Fruit fly (Drosophila melanogaster) whole organism, embryonic: Measurements from ENCODE around the gene CG3651.

Experiments
- B-H1 ChIP-seq: fragments of 200-800 bp; sonication (Bioruptor generic); IDR thresholded peaks from 3 replicates; pipeline ENCODE4 v1.3.6; 2022; ENCODE audit warnings: missing biosample characterization, missing genetic modification characterization
- Bdp1 ChIP-seq: fragments of 200-800 bp; sonication (Bioruptor generic); optimal IDR thresholded peaks from 3 replicates; lab custom pipeline; 2016; ENCODE audit warnings: missing biosample characterization, missing genetic modification characterization
- CG10274 ChIP-seq: fragments of 200-800 bp; sonication (Bioruptor generic); optimal IDR thresholded peaks from 3 replicates; lab custom pipeline; 2017; ENCODE audit warnings: missing biosample characterization, mild to moderate bottlenecking, missing genetic modification characterization
- CG10321 ChIP-seq: fragments of 200-800 bp; sonication (Bioruptor generic); IDR thresholded peaks from 2 replicates; pipeline ENCODE4 v1.3.6; 2022; ENCODE audit warnings: missing biosample characterization, missing genetic modification characterization
- CG10979 ChIP-seq: fragments of 200-800 bp; sonication (Bioruptor generic); optimal IDR thresholded peaks from 2 replicates; lab custom pipeline; 2018; ENCODE audit warnings: missing biosample characterization, mild to moderate bottlenecking, missing genetic modification characterization, moderate library complexity
- CG11085 ChIP-seq: fragments of 200-800 bp; sonication (Bioruptor generic); IDR thresholded peaks from 2 replicates; pipeline ENCODE4 v1.3.6; 2022; ENCODE audit warnings: missing biosample characterization, missing genetic modification characterization
- CG11093 ChIP-seq: fragments of 200-800 bp; sonication (Bioruptor generic); IDR thresholded peaks from 3 replicates; pipeline ENCODE4 v1.3.6; 2022; ENCODE audit warnings: missing biosample characterization, missing genetic modification characterization
- CG11398 ChIP-seq: fragments of 200-800 bp; sonication (Bioruptor generic); optimal IDR thresholded peaks from 2 replicates; lab custom pipeline; 2016; ENCODE audit warnings: missing biosample characterization, missing genetic modification characterization
- CG12155 ChIP-seq: fragments of 200-800 bp; sonication (Bioruptor generic); optimal IDR thresholded peaks from 3 replicates; lab custom pipeline; 2016; ENCODE audit warnings: missing biosample characterization, missing genetic modification characterization
- CG13123 ChIP-seq: fragments of 200-800 bp; sonication (Bioruptor generic); optimal IDR thresholded peaks from 2 replicates; lab custom pipeline; 2016; ENCODE audit warnings: missing biosample characterization, missing genetic modification characterization
- CG14014 ChIP-seq: fragments of 200-800 bp; sonication (Bioruptor generic); IDR thresholded peaks from 2 replicates; pipeline ENCODE4 v1.3.6; 2022; ENCODE audit warnings: missing biosample characterization, missing genetic modification characterization
- CG14050 ChIP-seq: fragments of 200-800 bp; sonication (Bioruptor generic); IDR thresholded peaks from 3 replicates; pipeline ENCODE4 v1.3.6; 2022; ENCODE audit warnings: missing biosample characterization, missing genetic modification characterization
- CG14860 ChIP-seq: fragments of 200-800 bp; sonication (Bioruptor generic); IDR thresholded peaks from 3 replicates; pipeline ENCODE4 v1.3.6; 2022; ENCODE audit warnings: missing biosample characterization, missing genetic modification characterization; ENCODE audit not compliant: partially characterized antibody
- CG14965 ChIP-seq: fragments of 200-800 bp; sonication (Bioruptor generic); optimal IDR thresholded peaks from 2 replicates; lab custom pipeline; 2016; ENCODE audit warnings: missing biosample characterization, missing genetic modification characterization, borderline replicate concordance
- CG1647 ChIP-seq: fragments of 200-800 bp; sonication (Bioruptor generic); optimal IDR thresholded peaks from 3 replicates; lab custom pipeline; 2016; ENCODE audit warnings: missing biosample characterization, missing genetic modification characterization
- CG16815 ChIP-seq: fragments of 200-800 bp; sonication (Bioruptor generic); optimal IDR thresholded peaks from 3 replicates; lab custom pipeline; 2017; ENCODE audit warnings: missing biosample characterization, mild to moderate bottlenecking, missing genetic modification characterization
- CG17328 ChIP-seq: fragments of 200-800 bp; sonication (Bioruptor generic); IDR thresholded peaks from 2 replicates; pipeline ENCODE4 v1.3.6; 2022; ENCODE audit warnings: missing biosample characterization, missing genetic modification characterization
- CG17612 ChIP-seq: fragments of 200-800 bp; sonication (Bioruptor generic); IDR thresholded peaks from 2 replicates; pipeline ENCODE4 v1.3.6; 2022; ENCODE audit warnings: missing biosample characterization, missing genetic modification characterization
- CG2116 ChIP-seq: fragments of 200-800 bp; sonication (Bioruptor generic); optimal IDR thresholded peaks from 3 replicates; lab custom pipeline; 2018; ENCODE audit warnings: missing biosample characterization, mild to moderate bottlenecking, missing genetic modification characterization
- CG31365 ChIP-seq: fragments of 200-800 bp; sonication (Bioruptor generic); optimal IDR thresholded peaks from 2 replicates; lab custom pipeline; 2018; ENCODE audit warnings: missing biosample characterization, mild to moderate bottlenecking, missing genetic modification characterization
- CG31441 ChIP-seq: fragments of 200-800 bp; sonication (Bioruptor generic); IDR thresholded peaks from 2 replicates; pipeline ENCODE4 v1.3.6; 2022; ENCODE audit warnings: missing biosample characterization, missing genetic modification characterization
- CG5953 ChIP-seq: fragments of 200-800 bp; sonication (Bioruptor generic); IDR thresholded peaks from 2 replicates; pipeline ENCODE4 v1.3.6; 2022; ENCODE audit warnings: missing biosample characterization, missing genetic modification characterization
- CG6175 ChIP-seq: fragments of 200-800 bp; sonication (Bioruptor generic); IDR thresholded peaks from 3 replicates; pipeline ENCODE4 v1.3.6; 2022; ENCODE audit warnings: missing biosample characterization, missing genetic modification characterization
- CG8089 ChIP-seq: fragments of 200-800 bp; sonication (Bioruptor generic); optimal IDR thresholded peaks from 3 replicates; lab custom pipeline; 2016; ENCODE audit warnings: missing biosample characterization, missing genetic modification characterization
- CG9876 ChIP-seq: fragments of 200-800 bp; sonication (Bioruptor generic); optimal IDR thresholded peaks from 2 replicates; lab custom pipeline; 2016; ENCODE audit warnings: missing biosample characterization, missing genetic modification characterization
- Fer1 ChIP-seq: fragments of 200-800 bp; sonication (Bioruptor generic); optimal IDR thresholded peaks from 2 replicates; lab custom pipeline; 2017; ENCODE audit warnings: missing biosample characterization, mild to moderate bottlenecking, missing genetic modification characterization
- Hey ChIP-seq: fragments of 200-800 bp; sonication (Bioruptor generic); optimal IDR thresholded peaks from 3 replicates; lab custom pipeline; 2018; ENCODE audit warnings: missing biosample characterization, mild to moderate bottlenecking, missing genetic modification characterization
- Hr39 ChIP-seq: fragments of >200 bp; optimal IDR thresholded peaks from 2 replicates; lab custom pipeline; 2017
- Med ChIP-seq: fragments of 200-800 bp; sonication (Bioruptor generic); peaks from one replicate; lab custom pipeline; 2016; ENCODE audit warnings: missing biosample characterization, missing genetic modification characterization, mild to moderate bottlenecking, inconsistent platforms, moderate library complexity
- NC2α ChIP-seq: fragments of 200-800 bp; sonication (Bioruptor generic); optimal IDR thresholded peaks from 2 replicates; lab custom pipeline; 2016; ENCODE audit warnings: missing biosample characterization, missing genetic modification characterization
- NC2β ChIP-seq: fragments of 200-800 bp; sonication (Bioruptor generic); optimal IDR thresholded peaks from 2 replicates; lab custom pipeline; 2016; ENCODE audit warnings: missing biosample characterization, missing genetic modification characterization
- Rfx ChIP-seq: fragments of 200-800 bp; sonication (Bioruptor generic); IDR thresholded peaks from 2 replicates; pipeline ENCODE4 v1.3.6; 2022; ENCODE audit warnings: missing biosample characterization, missing genetic modification characterization
- Six4 ChIP-seq: fragments of 200-800 bp; sonication (Bioruptor generic); optimal IDR thresholded peaks from 2 replicates; lab custom pipeline; 2016; ENCODE audit warnings: missing biosample characterization, missing genetic modification characterization
- Spps ChIP-seq: fragments of 200-800 bp; sonication (Bioruptor generic); optimal IDR thresholded peaks from 2 replicates; lab custom pipeline; 2018; ENCODE audit warnings: missing biosample characterization, mild to moderate bottlenecking, missing genetic modification characterization
- Ssrp ChIP-seq: fragments of 200-800 bp; sonication (Bioruptor generic); optimal IDR thresholded peaks from 2 replicates; lab custom pipeline; 2018; ENCODE audit warnings: missing biosample characterization, mild to moderate bottlenecking, missing genetic modification characterization, moderate library complexity
- ac ChIP-seq: fragments of 200-800 bp; sonication (Bioruptor generic); optimal IDR thresholded peaks from 3 replicates; lab custom pipeline; 2017; ENCODE audit warnings: missing biosample characterization, mild to moderate bottlenecking, missing genetic modification characterization
- amos ChIP-seq: fragments of 200-800 bp; sonication (Bioruptor generic); IDR thresholded peaks from 2 replicates; pipeline ENCODE4 v1.3.6; 2022; ENCODE audit warnings: missing biosample characterization, missing genetic modification characterization; ENCODE audit not compliant: partially characterized antibody
- crc ChIP-seq: fragments of 200-800 bp; sonication (Bioruptor generic); optimal IDR thresholded peaks from 2 replicates; lab custom pipeline; 2016; ENCODE audit warnings: missing biosample characterization, missing genetic modification characterization
- dan ChIP-seq: fragments of 200-800 bp; sonication (Bioruptor generic); IDR thresholded peaks from 2 replicates; pipeline ENCODE4 v1.3.6; 2022; ENCODE audit warnings: missing biosample characterization, missing genetic modification characterization
- dysf ChIP-seq: fragments of 200-800 bp; sonication (Bioruptor generic); IDR thresholded peaks from 3 replicates; pipeline ENCODE4 v1.3.6; 2022; ENCODE audit warnings: missing biosample characterization, missing genetic modification characterization
- fd64A ChIP-seq: fragments of 200-800 bp; sonication (Bioruptor generic); optimal IDR thresholded peaks from 3 replicates; lab custom pipeline; 2018; ENCODE audit warnings: missing biosample characterization, mild to moderate bottlenecking, missing genetic modification characterization
- insv ChIP-seq, 2 experiments: fragments of 200-800 bp; sonication (Bioruptor generic); optimal IDR thresholded peaks; 3 replicates each; lab custom pipeline; 2016 to 2018; ENCODE audit warnings: missing biosample characterization in 2 of 2, missing genetic modification characterization in 2 of 2
- nerfin-1 ChIP-seq: fragments of 200-800 bp; sonication (Bioruptor generic); optimal IDR thresholded peaks from 3 replicates; lab custom pipeline; 2019; ENCODE audit warnings: missing biosample characterization, mild to moderate bottlenecking, missing genetic modification characterization, moderate library complexity
- org-1 ChIP-seq: fragments of 200-800 bp; sonication (Bioruptor generic); optimal IDR thresholded peaks from 2 replicates; lab custom pipeline; 2017; ENCODE audit warnings: missing biosample characterization, missing genetic modification characterization
- pita ChIP-seq: fragments of 200-800 bp; sonication (Bioruptor generic); optimal IDR thresholded peaks from 2 replicates; lab custom pipeline; 2017; ENCODE audit warnings: missing biosample characterization, mild to moderate bottlenecking, missing genetic modification characterization
- pum ChIP-seq: fragments of 200-800 bp; sonication (Bioruptor generic); optimal IDR thresholded peaks from 2 replicates; lab custom pipeline; 2016; ENCODE audit warnings: missing biosample characterization, missing genetic modification characterization
- pzg ChIP-seq: fragments of 200-800 bp; sonication (Bioruptor generic); optimal IDR thresholded peaks from 3 replicates; lab custom pipeline; 2018; ENCODE audit warnings: missing biosample characterization, mild to moderate bottlenecking, missing genetic modification characterization, moderate library complexity
- rib ChIP-seq: fragments of 200-800 bp; sonication (Bioruptor generic); IDR thresholded peaks from 2 replicates; pipeline ENCODE4 v1.3.6; 2022; ENCODE audit warnings: missing biosample characterization, missing genetic modification characterization
- row ChIP-seq: fragments of 200-800 bp; sonication (Bioruptor generic); IDR thresholded peaks from 3 replicates; pipeline ENCODE4 v1.3.6; 2022; ENCODE audit warnings: missing biosample characterization, missing genetic modification characterization
- stc ChIP-seq: fragments of 200-800 bp; sonication (Bioruptor generic); IDR thresholded peaks from 2 replicates; pipeline ENCODE4 v1.3.6; 2022; ENCODE audit warnings: missing biosample characterization, missing genetic modification characterization
- trh ChIP-seq: fragments of 200-800 bp; sonication (Bioruptor generic); optimal IDR thresholded peaks from 2 replicates; lab custom pipeline; 2016; ENCODE audit warnings: missing biosample characterization, missing genetic modification characterization
- tx ChIP-seq: fragments of 200-800 bp; sonication (Bioruptor generic); optimal IDR thresholded peaks from 2 replicates; lab custom pipeline; 2016; ENCODE audit warnings: missing biosample characterization, missing genetic modification characterization
- wor ChIP-seq: fragments of 200-800 bp; sonication (Bioruptor generic); IDR thresholded peaks from 2 replicates; pipeline ENCODE4 v1.3.6; 2022; ENCODE audit warnings: missing biosample characterization, missing genetic modification characterization
- yki ChIP-seq: fragments of >200 bp; optimal IDR thresholded peaks from 3 replicates; lab custom pipeline; 2018

Gene CG3651

DNA sequence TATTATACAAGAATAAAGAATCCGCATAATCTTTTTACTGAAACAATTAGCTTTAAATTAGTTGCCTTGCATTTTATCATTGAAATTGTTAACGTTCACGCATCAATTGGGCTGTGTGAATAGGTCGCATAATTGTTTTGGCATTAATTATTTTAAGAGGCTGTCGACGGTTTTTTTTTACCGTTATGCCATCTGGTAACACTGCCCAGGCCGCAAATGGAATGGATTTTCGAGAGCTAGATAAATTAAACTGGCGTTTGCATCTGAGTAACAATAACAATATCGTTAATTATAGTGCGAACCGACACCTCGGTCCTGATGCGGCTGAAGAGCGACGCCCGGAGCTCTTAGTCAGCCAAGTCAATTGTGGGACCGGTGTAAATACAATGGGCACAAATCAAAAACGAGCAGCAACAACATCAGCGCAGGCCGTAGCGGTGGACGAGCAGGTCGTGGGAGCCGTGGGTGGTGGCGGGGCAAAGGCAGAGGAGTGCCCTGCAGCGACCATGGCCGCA is 570 bp downstream of the CG3651 start (continued):
- TF ChIP-seq wor (GFP tag; lab: Robert Waterston, UW) (no peak), CG31365 (no peak), stc (GFP tag; lab: Robert Waterston, UW) (no peak), dysf (GFP tag; lab: Robert Waterston, UW) (peak; percentile 42; the same call in 1 of the 3 replicates), fd64A (GFP tag; lab: Kevin White, UChicago) (no peak), CG17612 (GFP tag; lab: Robert Waterston, UW) (no peak), ac (GFP tag; lab: Kevin White, UChicago) (no peak), CG13123 (GFP tag; lab: Kevin White, UChicago) (no peak), pzg (GFP tag; lab: Kevin White, UChicago) (peak; percentile 73), Hey (tag; lab: Kevin White, UChicago) (no peak), insv (GFP tag; optimal IDR thresholded peaks at IDR 0.05; lab: Kevin White, UChicago) (no peak), org-1 (no peak), tx (GFP tag; lab: Kevin White, UChicago) (no peak), CG12155 (GFP tag; lab: Kevin White, UChicago) (no peak), B-H1 (GFP tag; lab: Robert Waterston, UW) (no peak), rib (GFP tag; lab: Robert Waterston, UW) (no peak), yki (lab: Kevin White, UChicago) (no peak), CG11093 (GFP tag; lab: Robert Waterston, UW) (no peak), CG8089 (GFP tag; lab: Kevin White, UChicago) (no peak), trh (no peak), NC2β (GFP tag; lab: Kevin White, UChicago) (no peak), pum (GFP tag; lab: Kevin White, UChicago) (peak; percentile 18), Med (GFP tag; lab: Kevin White, UChicago) (peak; percentile 75), CG10979 (tag; lab: Kevin White, UChicago) (no peak), Ssrp (no peak), CG14965 (GFP tag; lab: Kevin White, UChicago) (no peak), CG14050 (GFP tag; lab: Robert Waterston, UW) (no peak), CG10321 (GFP tag; lab: Robert Waterston, UW) (no peak), CG14860 (GFP tag; lab: Robert Waterston, UW) (no peak), CG17328 (no peak), dan (GFP tag; lab: Robert Waterston, UW) (no peak), Six4 (GFP tag; lab: Kevin White, UChicago) (no peak), CG6175 (GFP tag; lab: Robert Waterston, UW) (no peak), CG9876 (GFP tag; lab: Kevin White, UChicago) (no peak), Bdp1 (GFP tag; lab: Kevin White, UChicago) (no peak), amos (GFP tag; lab: Robert Waterston, UW) (0 out of 2 replicates have a peak, but pooled peaks have one; percentile 24), Spps (tag; lab: Kevin White, UChicago) (no peak), Fer1 (GFP tag; lab: Kevin White, UChicago) (peak; percentile 6), CG11085 (GFP tag; lab: Robert Waterston, UW) (no peak), CG11398 (GFP tag; lab: Kevin White, UChicago) (no peak), row (GFP tag; lab: Robert Waterston, UW) (peak; percentile 81), CG1647 (GFP tag; lab: Kevin White, UChicago) (no peak), pita (no peak), Rfx (GFP tag; lab: Robert Waterston, UW) (no peak), nerfin-1 (no peak), CG14014 (GFP tag; lab: Robert Waterston, UW) (no peak), CG5953 (no peak), CG2116 (GFP tag; lab: Kevin White, UChicago) (no peak), CG10274 (GFP tag; lab: Kevin White, UChicago) (no peak), CG31441 (GFP tag; lab: Robert Waterston, UW) (0 out of 2 replicates have a peak, but pooled peaks have one; percentile 11), CG16815 (GFP tag; lab: Kevin White, UChicago) (no peak), NC2α (no peak), crc (no peak), Hr39 (lab: Kevin White, UChicago) (no peak)
